Worm (Caenorhabditis elegans): ENCODE results near the gene nhr-58.

nhr-58 gene

DNA sequence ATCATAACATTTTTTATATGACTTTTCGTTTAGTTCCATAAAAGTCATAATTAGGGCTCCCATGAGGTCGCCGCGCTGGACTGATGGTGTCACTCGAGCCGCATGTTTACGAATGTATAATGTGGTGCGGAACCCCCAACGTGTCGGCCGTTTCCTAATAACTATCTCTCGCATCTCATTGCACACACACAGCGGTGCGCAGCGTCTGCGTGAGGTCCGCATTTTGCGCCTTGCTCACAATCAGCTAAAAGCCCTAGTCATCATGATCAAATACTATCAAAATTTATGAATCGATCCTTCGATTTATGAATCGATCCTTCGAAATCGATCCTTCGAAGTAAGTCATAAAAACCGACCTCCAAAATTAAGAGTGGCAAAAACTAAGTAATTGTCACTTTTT is 27.9 kb downstream of the nhr-58 start, which contains the start of gene srx-7:
srx-7 (plus strand) TSS at position 256 of the 400 bp plus-strand sequence.
- TF ChIP-seq cebp-1 (GFP tag; IDR thresholded peaks at IDR 0.05) (no peak), cebp-1 (tag; optimal IDR thresholded peaks at IDR 0.05) (no peak), snpc-1.1 (tag; optimal IDR thresholded peaks at IDR 0.05; ENCODE audit: insufficient read depth) (peak; percentile 3), mel-28 (tag; optimal IDR thresholded peaks at IDR 0.05; ENCODE audit: borderline replicate concordance) (no peak), ceh-58 (GFP tag; IDR thresholded peaks at IDR 0.05) (no peak), snpc-4 (GFP tag; optimal IDR thresholded peaks at IDR 0.05) (no peak), snpc-4 (tag; optimal IDR thresholded peaks at IDR 0.05) (peak in 1 of 4 experiments; percentile 65), bed-2 (GFP tag; IDR thresholded peaks at IDR 0.05) (no peak), atf-7 (tag; optimal IDR thresholded peaks at IDR 0.05) (no peak), F52B5.7 (tag; optimal IDR thresholded peaks at IDR 0.05) (no peak)

DNA sequence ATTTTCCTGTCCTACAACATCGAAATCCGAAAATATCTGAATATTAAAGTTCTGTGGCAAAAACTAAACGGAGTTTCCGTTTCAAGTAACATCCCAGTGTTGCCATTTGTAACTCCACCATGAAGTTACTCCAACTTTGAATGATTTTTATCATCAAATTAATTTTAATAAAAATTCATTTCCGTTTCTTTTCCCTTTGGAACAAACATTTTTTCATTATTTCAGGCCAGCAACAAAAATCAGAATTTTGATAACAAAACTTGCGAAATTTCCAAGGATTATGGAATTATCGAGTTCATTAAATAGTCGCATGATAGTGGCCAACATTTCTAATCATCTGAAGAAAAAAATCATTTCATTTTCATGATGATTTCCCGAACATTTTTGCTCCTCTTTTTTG is 30.8 kb downstream of the nhr-58 start, which contains the start of gene C14C6.2:
C14C6.2 (plus strand) TSS at position 301 of the 400 bp plus-strand sequence.
- TF ChIP-seq mes-4 (tag; optimal IDR thresholded peaks at IDR 0.05) (no peak), ama-1 (optimal IDR thresholded peaks at IDR 0.05) (no peak), ama-1 (GFP tag; optimal IDR thresholded peaks at IDR 0.05) (no peak)

DNA sequence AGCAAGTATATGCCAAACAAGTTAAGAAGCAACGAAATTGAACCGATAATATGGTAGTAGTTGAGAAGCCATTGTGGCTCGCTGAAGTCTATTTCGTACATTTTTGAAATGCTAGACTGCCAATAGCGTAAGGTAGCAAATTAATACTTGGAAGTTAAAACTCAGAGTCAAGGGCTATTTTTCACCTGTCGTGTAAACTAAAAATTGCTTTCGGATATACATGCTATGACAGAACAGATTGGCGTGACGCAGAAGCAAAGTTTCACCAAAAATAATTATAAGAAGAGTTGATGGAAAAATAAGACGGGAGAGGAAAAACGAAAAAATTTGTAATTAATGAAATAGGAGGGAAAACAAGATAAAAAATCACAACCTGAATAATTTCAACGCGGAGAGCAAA is 33.9 kb downstream of the nhr-58 start, which contains the start of gene sri-73:
sri-73 (minus strand) TSS at position 101 of the 400 bp plus-strand sequence.
- no peak for TF ChIP-seq ztf-3 (GFP tag; optimal IDR thresholded peaks at IDR 0.05)
- no peak for TF ChIP-seq F10E7.11 (tag; optimal IDR thresholded peaks at IDR 0.05)
- TF ChIP-seq let-526 (GFP tag; IDR thresholded peaks at IDR 0.05), result no peak
- no peak for TF ChIP-seq atf-7 (tag; optimal IDR thresholded peaks at IDR 0.05)
- TF ChIP-seq chd-7 (tag; optimal IDR thresholded peaks at IDR 0.05), result no peak
- no peak for TF ChIP-seq F57C9.4 (tag; optimal IDR thresholded peaks at IDR 0.05)
- no peak for TF ChIP-seq dpff-1 (tag; optimal IDR thresholded peaks at IDR 0.05)
- TF ChIP-seq C06A6.2 (GFP tag; conservative IDR thresholded peaks at IDR 0.05), result no peak
- TF ChIP-seq F23B12.7 (tag; optimal IDR thresholded peaks at IDR 0.05; ENCODE audit: insufficient read depth), result no peak

ce11 chrV:568105-568504 is 36.0 kb downstream of the nhr-58 start, which contains the start of gene sri-72:
Gene sri-72, minus strand, starts transcription at chrV:568205.
- no peak for TF ChIP-seq ama-1 (optimal IDR thresholded peaks at IDR 0.05)
- no peak for TF ChIP-seq ama-1 (GFP tag; optimal IDR thresholded peaks at IDR 0.05)
- no peak for TF ChIP-seq nfyb-1 (GFP tag; IDR thresholded peaks at IDR 0.05)
- TF ChIP-seq Y67H2A.10 (GFP tag; conservative IDR thresholded peaks at IDR 0.05), result no peak
- no peak for TF ChIP-seq attf-3 (GFP tag; conservative IDR thresholded peaks at IDR 0.05)
- TF ChIP-seq Y53F4B.3 (GFP tag; IDR thresholded peaks at IDR 0.05), result no peak
- TF ChIP-seq rpc-1 (optimal IDR thresholded peaks at IDR 0.05), result no peak
- no peak for TF ChIP-seq rpc-1 (tag; optimal IDR thresholded peaks at IDR 0.05)
- no peak for TF ChIP-seq ets-4 (GFP tag; optimal IDR thresholded peaks at IDR 0.05)
- no peak for TF ChIP-seq attf-6 (GFP tag; IDR thresholded peaks at IDR 0.05)

DNA sequence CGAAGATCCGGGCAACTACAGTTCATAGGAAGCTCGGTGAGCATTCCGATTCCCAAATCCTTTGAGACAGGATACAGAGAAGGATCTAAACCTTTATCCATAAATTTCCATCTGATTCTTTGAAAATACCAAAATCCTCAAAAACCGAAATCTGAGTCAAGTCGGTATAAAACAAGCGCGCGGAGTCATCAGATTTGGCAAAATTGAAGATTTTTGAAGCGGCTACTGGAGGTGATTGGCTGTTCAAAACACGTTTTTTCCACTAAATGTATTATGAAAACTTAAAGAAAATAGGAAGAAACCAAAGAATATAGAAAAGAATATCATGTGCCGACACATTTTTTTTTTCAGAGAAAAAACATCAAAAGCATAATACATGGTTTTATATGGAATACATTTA is 42.6 kb downstream of the nhr-58 start, which contains the start of gene C14C6.13:
C14C6.13 (minus strand) TSS at position 101 of the 400 bp plus-strand sequence.
- TF ChIP-seq ceh-58 (GFP tag; IDR thresholded peaks at IDR 0.05), result no peak
- no peak for TF ChIP-seq hlh-12 (tag; optimal IDR thresholded peaks at IDR 0.05)

- TF ChIP-seq T07F8.4 (tag; optimal IDR thresholded peaks at IDR 0.05) (no peak), nhr-90 (tag; optimal IDR thresholded peaks at IDR 0.05) (no peak), ztf-6 (GFP tag; IDR thresholded peaks at IDR 0.05) (no peak), lsl-1 (GFP tag; optimal IDR thresholded peaks at IDR 0.05) (no peak), ceh-40 (GFP tag; IDR thresholded peaks at IDR 0.05) (no peak), madf-6 (GFP tag; IDR thresholded peaks at IDR 0.05) (no peak), atf-7 (tag; optimal IDR thresholded peaks at IDR 0.05) (no peak), F57A8.1 (GFP tag; optimal IDR thresholded peaks at IDR 0.05) (no peak), tlf-1 (GFP tag; optimal IDR thresholded peaks at IDR 0.05) (no peak)
Observed at ce11 chrV:576070-576469, 44.0 kb downstream of the nhr-58 start, which contains the start of gene K06H6.5. Gene K06H6.5, plus strand, starts transcription at chrV:576370.
